Worm (Caenorhabditis elegans): ENCODE data around the gene F13B12.7.

Gene F13B12.7

ce11 chrIV:10467347-10467746 lies 23.7 kb downstream of the F13B12.7 start:
- TF ChIP-seq R02D3.7 (tag; optimal IDR thresholded peaks at IDR 0.05) (no peak), C34F6.9 (tag; optimal IDR thresholded peaks at IDR 0.05) (no peak), elt-1 (tag; optimal IDR thresholded peaks at IDR 0.05) (no peak), sma-9 (GFP tag; optimal IDR thresholded peaks at IDR 0.05) (no peak), sma-9 (tag; optimal IDR thresholded peaks at IDR 0.05) (no peak)

DNA sequence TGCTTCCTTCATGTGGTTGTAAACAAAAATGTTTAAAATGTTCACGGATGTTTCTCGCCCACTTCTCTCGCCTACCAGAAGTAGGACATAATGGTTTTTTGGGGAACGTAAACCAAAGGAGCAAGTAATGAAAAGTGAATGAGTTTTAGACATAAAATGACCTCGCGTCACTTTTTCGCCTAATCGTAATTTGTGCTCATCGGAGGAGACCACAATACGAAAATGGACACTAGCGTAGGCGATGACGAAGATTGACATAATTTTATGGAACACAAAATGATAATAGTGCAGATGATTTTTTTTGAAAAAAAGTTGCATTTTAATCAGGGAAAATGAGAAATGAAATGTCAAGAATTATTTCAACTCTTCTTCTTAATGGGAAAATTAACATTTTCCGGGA lies 25.1 kb downstream of the F13B12.7 start:
- no peak for TF ChIP-seq nhr-77 (tag; optimal IDR thresholded peaks at IDR 0.05)
- TF ChIP-seq nhr-10 (tag; optimal IDR thresholded peaks at IDR 0.05) = no peak
- no peak for TF ChIP-seq aly-2 (tag; optimal IDR thresholded peaks at IDR 0.05)
- TF ChIP-seq fos-1 (tag; optimal IDR thresholded peaks at IDR 0.05) = peak; percentile 58
- TF ChIP-seq sem-4 (tag; optimal IDR thresholded peaks at IDR 0.05) = no peak
- TF ChIP-seq Y55F3AM.14 (GFP tag; optimal IDR thresholded peaks at IDR 0.05) = no peak

- peak; percentile 76 for TF ChIP-seq sma-9 (GFP tag; optimal IDR thresholded peaks at IDR 0.05)
- TF ChIP-seq sma-9 (tag; optimal IDR thresholded peaks at IDR 0.05) = no peak
- peak; percentile 90 for TF ChIP-seq fos-1 (tag; optimal IDR thresholded peaks at IDR 0.05)
- TF ChIP-seq skn-1 (tag; optimal IDR thresholded peaks at IDR 0.05) = no peak
These were observed 25.9 kb downstream of the F13B12.7 start, which contains the start of gene ugt-44 for ce11 chrIV:10469494-10469893. Gene ugt-44 (plus strand): TSS chrIV:10469741.

DNA sequence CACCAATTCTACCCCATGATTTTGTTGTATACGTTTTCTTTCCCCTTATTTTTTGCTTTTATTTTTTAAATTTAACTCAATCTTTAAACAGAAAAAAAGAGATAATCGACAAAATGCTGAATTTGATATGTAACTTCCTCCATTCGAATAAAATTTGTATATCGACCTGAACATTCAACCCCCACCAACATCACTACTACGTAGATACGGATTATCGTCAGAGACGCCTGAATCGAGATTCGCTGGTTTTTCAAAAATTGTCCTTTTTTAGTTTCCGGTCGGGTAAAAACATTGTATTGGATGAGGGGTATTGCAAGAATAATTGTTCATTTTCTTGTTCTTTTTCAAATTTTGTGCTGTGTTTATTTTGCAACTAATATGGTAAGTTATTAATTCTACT lies 28.9 kb downstream of the F13B12.7 start, which contains the start of gene bgnt-1.1:
TSS of gene bgnt-1.1 (plus strand) at position 301 of the 400 bp plus-strand sequence.
- TF ChIP-seq lsy-2 (tag; optimal IDR thresholded peaks at IDR 0.05) (no peak), unc-55 (GFP tag; optimal IDR thresholded peaks at IDR 0.05) (no peak), dmd-4 (tag; optimal IDR thresholded peaks at IDR 0.05) (no peak), mdl-1 (tag; optimal IDR thresholded peaks at IDR 0.05) (no peak), ztf-4 (tag; optimal IDR thresholded peaks at IDR 0.05) (no peak), blmp-1 (tag; optimal IDR thresholded peaks at IDR 0.05; ENCODE audit: insufficient read depth) (no peak), nhr-10 (tag; optimal IDR thresholded peaks at IDR 0.05) (no peak), ceh-82 (tag; optimal IDR thresholded peaks at IDR 0.05) (no peak), nhr-21 (tag; optimal IDR thresholded peaks at IDR 0.05) (no peak), lin-13 (GFP tag; optimal IDR thresholded peaks at IDR 0.05) (no peak), aly-2 (tag; optimal IDR thresholded peaks at IDR 0.05) (no peak), mbf-1 (tag; optimal IDR thresholded peaks at IDR 0.05) (no peak), skn-1 (tag; optimal IDR thresholded peaks at IDR 0.05) (no peak), gmeb-1 (tag; optimal IDR thresholded peaks at IDR 0.05) (no peak), nhr-25 (tag; optimal IDR thresholded peaks at IDR 0.05) (no peak), zag-1 (tag; optimal IDR thresholded peaks at IDR 0.05) (no peak), nhr-6 (tag; optimal IDR thresholded peaks at IDR 0.05) (no peak), peb-1 (tag; optimal IDR thresholded peaks at IDR 0.05) (no peak)

DNA sequence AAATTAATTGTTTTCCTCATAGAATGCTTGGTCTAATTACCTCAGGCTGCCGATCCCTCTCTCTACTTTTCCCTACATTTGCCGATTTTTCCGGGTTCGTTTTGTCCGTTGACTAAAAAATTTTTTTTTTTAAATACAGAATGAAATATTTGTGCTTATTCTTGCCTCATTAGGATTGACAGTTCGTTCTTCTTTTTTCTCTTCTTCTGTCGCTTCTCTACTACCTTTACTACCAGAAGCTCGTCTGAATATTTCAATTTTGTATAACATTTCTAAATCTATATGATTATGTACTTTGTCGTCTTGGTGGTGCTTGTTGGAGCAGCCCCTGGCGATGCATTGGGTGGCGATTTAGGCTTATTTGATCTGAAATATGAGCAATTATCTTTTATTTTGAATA lies 31.6 kb downstream of the F13B12.7 start:
- no peak for TF ChIP-seq dmd-4 (tag; optimal IDR thresholded peaks at IDR 0.05)
- no peak for TF ChIP-seq aly-2 (tag; optimal IDR thresholded peaks at IDR 0.05)
- no peak for TF ChIP-seq nhr-237 (tag; optimal IDR thresholded peaks at IDR 0.05)
- no peak for TF ChIP-seq ceh-16 (tag; optimal IDR thresholded peaks at IDR 0.05)
- no peak for TF ChIP-seq zag-1 (tag; optimal IDR thresholded peaks at IDR 0.05)
- no peak for TF ChIP-seq lin-39 (tag; optimal IDR thresholded peaks at IDR 0.05)
- TF ChIP-seq F13H6.1 (tag; optimal IDR thresholded peaks at IDR 0.05) = no peak

DNA sequence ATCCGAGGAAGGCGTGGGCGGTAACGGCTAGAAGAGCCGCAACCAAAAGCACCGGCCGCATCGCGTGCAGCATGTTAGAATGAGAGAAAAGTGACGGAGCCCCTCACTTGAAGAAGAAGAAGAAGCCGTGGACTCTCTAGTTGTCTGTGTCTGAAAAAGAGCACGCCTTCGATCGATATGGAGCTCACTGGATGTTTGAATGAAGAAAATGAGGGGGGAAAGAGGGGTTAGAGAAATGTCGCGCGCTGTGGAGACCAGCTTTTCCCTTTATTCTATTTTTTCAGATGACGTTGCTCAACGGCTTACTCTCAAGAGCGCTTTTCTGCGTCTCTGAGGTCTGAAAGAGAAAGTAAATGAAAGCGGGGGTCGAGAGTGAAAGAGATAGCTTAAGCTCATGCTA lies 38.1 kb downstream of the F13B12.7 start, which contains the start of gene egl-21:
TSS of gene egl-21 (minus strand) at position 150 of the 400 bp plus-strand sequence.
- peak; percentile 19 for TF ChIP-seq nhr-21 (tag; optimal IDR thresholded peaks at IDR 0.05)
- TF ChIP-seq lin-39 (tag; optimal IDR thresholded peaks at IDR 0.05) = no peak
- no peak for TF ChIP-seq R02D3.7 (tag; optimal IDR thresholded peaks at IDR 0.05)
- no peak for TF ChIP-seq ztf-11 (tag; optimal IDR thresholded peaks at IDR 0.05)
- no peak for TF ChIP-seq ceh-16 (tag; optimal IDR thresholded peaks at IDR 0.05)
- peak; percentile 89 for TF ChIP-seq C34F6.9 (tag; optimal IDR thresholded peaks at IDR 0.05)
- no peak for TF ChIP-seq ceh-82 (tag; optimal IDR thresholded peaks at IDR 0.05)
- no peak for TF ChIP-seq nhr-11 (tag; optimal IDR thresholded peaks at IDR 0.05)
- TF ChIP-seq snpc-4 (tag; optimal IDR thresholded peaks at IDR 0.05) = no peak
- no peak for TF ChIP-seq ZK546.5 (tag; optimal IDR thresholded peaks at IDR 0.05)
- TF ChIP-seq nhr-237 (tag; optimal IDR thresholded peaks at IDR 0.05) = no peak
- no peak for TF ChIP-seq nhr-12 (tag; optimal IDR thresholded peaks at IDR 0.05)
- TF ChIP-seq sma-3 (GFP tag; optimal IDR thresholded peaks at IDR 0.05) = no peak
- peak; percentile 60 for TF ChIP-seq F13H6.1 (tag; optimal IDR thresholded peaks at IDR 0.05)
- TF ChIP-seq nhr-25 (tag; optimal IDR thresholded peaks at IDR 0.05) = no peak
- peak; percentile 92 for TF ChIP-seq unc-55 (GFP tag; optimal IDR thresholded peaks at IDR 0.05)
- TF ChIP-seq nhr-77 (tag; optimal IDR thresholded peaks at IDR 0.05) = no peak
- TF ChIP-seq Y55F3AM.14 (GFP tag; optimal IDR thresholded peaks at IDR 0.05) = peak; percentile 64
- no peak for TF ChIP-seq peb-1 (tag; optimal IDR thresholded peaks at IDR 0.05)
- TF ChIP-seq egl-27 (tag; optimal IDR thresholded peaks at IDR 0.05) = peak; percentile 43
- TF ChIP-seq ztf-4 (tag; optimal IDR thresholded peaks at IDR 0.05) = no peak
- TF ChIP-seq sem-4 (tag; optimal IDR thresholded peaks at IDR 0.05) = peak; percentile 46
- TF ChIP-seq blmp-1 (tag; optimal IDR thresholded peaks at IDR 0.05; ENCODE audit: insufficient read depth) = no peak
- peak; percentile 82 for TF ChIP-seq crh-2 (tag; optimal IDR thresholded peaks at IDR 0.05)
- TF ChIP-seq elt-3 (tag; optimal IDR thresholded peaks at IDR 0.05) = no peak
- peak; percentile 79 for TF ChIP-seq zag-1 (tag; optimal IDR thresholded peaks at IDR 0.05)
- no peak for TF ChIP-seq alr-1 (tag; optimal IDR thresholded peaks at IDR 0.05)
- TF ChIP-seq elt-1 (tag; optimal IDR thresholded peaks at IDR 0.05) = no peak
- TF ChIP-seq lsy-2 (tag; optimal IDR thresholded peaks at IDR 0.05) = peak in 1 of 2 experiments; percentile 66
- TF ChIP-seq skn-1 (tag; optimal IDR thresholded peaks at IDR 0.05) = no peak
- no peak for TF ChIP-seq fos-1 (tag; optimal IDR thresholded peaks at IDR 0.05)
- TF ChIP-seq mbf-1 (tag; optimal IDR thresholded peaks at IDR 0.05) = no peak
